Fruit fly (Drosophila melanogaster): ENCODE data around the gene CG4022.

The CG4022 gene

DNA sequence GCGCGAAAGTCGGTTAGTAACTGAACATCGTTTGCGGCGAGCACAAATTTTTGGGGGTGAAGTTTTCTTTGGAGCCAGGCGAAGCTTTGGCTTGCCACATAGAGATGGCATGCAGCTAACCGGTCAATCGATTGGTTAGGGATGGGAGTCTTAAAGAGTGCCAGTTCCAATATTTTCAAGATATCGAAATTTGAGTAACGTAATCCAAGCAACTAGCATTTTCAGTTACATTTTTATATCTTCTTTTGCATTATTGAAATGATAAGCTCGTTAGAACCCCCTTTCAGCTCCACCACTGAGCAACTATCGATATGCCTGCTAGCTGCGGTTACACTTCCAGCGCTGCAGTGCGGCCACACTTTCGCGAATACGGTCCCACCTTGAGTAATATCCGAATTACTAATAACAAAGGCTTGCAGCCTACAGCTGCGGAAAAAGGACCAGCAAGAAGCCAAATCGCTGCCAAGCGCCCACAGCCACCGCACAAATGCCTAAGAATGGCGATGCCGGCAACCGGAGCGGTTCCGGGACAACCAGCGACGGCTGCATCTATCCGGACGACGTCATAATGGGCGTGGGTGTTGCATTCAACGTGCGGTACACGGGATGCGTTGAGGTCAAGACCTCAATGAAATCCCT is 16.1 kb upstream of the CG4022 start, which contains the start of the genes Atat and Shc (continued):
- TF ChIP-seq CG9817 (tag; optimal IDR thresholded peaks at IDR 0.05) (peak; percentile 100), CG7271 (tag; optimal IDR thresholded peaks at IDR 0.05) (peak; percentile 96), B-H1 (GFP tag; IDR thresholded peaks at IDR 0.05) (peak; percentile 99), CG10979 (tag; optimal IDR thresholded peaks at IDR 0.05) (peak; percentile 97), fd3F (GFP tag; optimal IDR thresholded peaks at IDR 0.05) (peak; percentile 99), esg (GFP tag; conservative IDR thresholded peaks at IDR 0.05) (peak; percentile 100), gce (GFP tag; IDR thresholded peaks at IDR 0.05) (peak; percentile 98), Lim3 (GFP tag; IDR thresholded peaks at IDR 0.05) (peak; percentile 99), grau (tag; optimal IDR thresholded peaks at IDR 0.05) (peak; percentile 98), CG7357 (GFP tag; IDR thresholded peaks at IDR 0.05) (peak; percentile 98), Ets97D (GFP tag; optimal IDR thresholded peaks at IDR 0.05) (peak; percentile 97), wor (GFP tag; IDR thresholded peaks at IDR 0.05) (peak; percentile 99), D19A (tag; optimal IDR thresholded peaks at IDR 0.05) (peak; percentile 89), h (optimal IDR thresholded peaks at IDR 0.05) (no peak), CG17802 (tag; optimal IDR thresholded peaks at IDR 0.05) (peak; percentile 93), az2 (GFP tag; optimal IDR thresholded peaks at IDR 0.05) (peak; percentile 99), Optix (GFP tag; IDR thresholded peaks at IDR 0.05) (peak; percentile 99), knrl (GFP tag; IDR thresholded peaks at IDR 0.05; ENCODE audit: partially characterized antibody) (peak; percentile 96), bab2 (GFP tag; optimal IDR thresholded peaks at IDR 0.05) (peak; percentile 100), wek (GFP tag; optimal IDR thresholded peaks at IDR 0.05) (peak; percentile 83), CG6791 (GFP tag; IDR thresholded peaks at IDR 0.05; ENCODE audit: partially characterized antibody) (peak; percentile 85), CG14965 (GFP tag; optimal IDR thresholded peaks at IDR 0.05; ENCODE audit: borderline replicate concordance) (peak; percentile 91), ara (GFP tag; IDR thresholded peaks at IDR 0.05) (peak; percentile 99), CG10209 (GFP tag; optimal IDR thresholded peaks at IDR 0.05) (peak; percentile 99), stc (GFP tag; IDR thresholded peaks at IDR 0.05) (peak; percentile 98), dan (GFP tag; IDR thresholded peaks at IDR 0.05) (peak; percentile 99), en (GFP tag; optimal IDR thresholded peaks at IDR 0.05) (peak; percentile 98), caup (GFP tag; optimal IDR thresholded peaks at IDR 0.05; ENCODE audit: severe bottlenecking) (peak; percentile 99), gem (tag; optimal IDR thresholded peaks at IDR 0.05) (peak; percentile 99), Bteb2 (GFP tag; optimal IDR thresholded peaks at IDR 0.05) (peak; percentile 99), pfk (GFP tag; optimal IDR thresholded peaks at IDR 0.05) (peak; percentile 66), Asciz (GFP tag; optimal IDR thresholded peaks at IDR 0.05) (peak; percentile 92), CG13123 (GFP tag; optimal IDR thresholded peaks at IDR 0.05) (peak; percentile 99), sc (optimal IDR thresholded peaks at IDR 0.05) (no peak), sc (GFP tag; optimal IDR thresholded peaks at IDR 0.05) (peak; percentile 96), CG2678 (tag; optimal IDR thresholded peaks at IDR 0.05) (peak; percentile 98), CG8281 (tag; optimal IDR thresholded peaks at IDR 0.05) (peak; percentile 92), trem (tag; optimal IDR thresholded peaks at IDR 0.05) (peak; percentile 95), MTF-1 (GFP tag; optimal IDR thresholded peaks at IDR 0.05; ENCODE audit: borderline replicate concordance) (peak; percentile 93), sna (GFP tag; IDR thresholded peaks at IDR 0.05; ENCODE audit: partially characterized antibody) (peak; percentile 92), br (optimal IDR thresholded peaks at IDR 0.05) (no peak), CG11696 (GFP tag; IDR thresholded peaks at IDR 0.05) (peak; percentile 95), al (GFP tag; IDR thresholded peaks at IDR 0.05) (peak; percentile 100), CG10654 (GFP tag; optimal IDR thresholded peaks at IDR 0.05) (peak; percentile 99), CG34376 (GFP tag; optimal IDR thresholded peaks at IDR 0.05) (peak; percentile 99), CG9932 (GFP tag; IDR thresholded peaks at IDR 0.05) (peak; percentile 100), CG7786 (GFP tag; optimal IDR thresholded peaks at IDR 0.05) (peak; percentile 100), zf30C (GFP tag; optimal IDR thresholded peaks at IDR 0.05) (peak; percentile 37), CG16813 (GFP tag; IDR thresholded peaks at IDR 0.05; ENCODE audit: partially characterized antibody) (peak; percentile 96), pum (GFP tag; optimal IDR thresholded peaks at IDR 0.05) (peak; percentile 100)

Measured in whole organism, embryonic.